Worm (Caenorhabditis elegans) whole organism, young adult: ENCODE results near the gene tlp-1.

Source experiments
- F33H1.4 ChIP-seq: fragments of 200-800 bp; sonication (Bioruptor generic); IDR thresholded peaks from 2 replicates; pipeline ENCODE4 v1.3.6; 2022; ENCODE audit warnings: missing genetic modification reagents, missing genetic modification characterization, missing compliant biosample characterization
- F39B2.1 ChIP-seq: fragments of 200-800 bp; sonication (Bioruptor generic); IDR thresholded peaks from 2 replicates; pipeline ENCODE4 v1.3.6; 2022; ENCODE audit warnings: missing genetic modification reagents, missing genetic modification characterization, missing compliant biosample characterization
- K11D2.4 ChIP-seq: fragments of 200-800 bp; sonication (Bioruptor generic); IDR thresholded peaks from 2 replicates; pipeline ENCODE4 v1.3.6; 2022; ENCODE audit warnings: missing genetic modification reagents, missing genetic modification characterization, missing compliant biosample characterization
- T07F8.4 ChIP-seq: sonication (generic microtip); optimal IDR thresholded peaks from 2 replicates; lab custom pipeline; 2016; ENCODE audit warnings: mild to moderate bottlenecking, missing genetic modification characterization, moderate library complexity, missing compliant biosample characterization
- Y79H2A.3 ChIP-seq: fragments of 200-800 bp; sonication (Bioruptor generic); conservative IDR thresholded peaks from 2 replicates; pipeline ENCODE4 v1.3.6; 2022; ENCODE audit warnings: missing genetic modification reagents, missing genetic modification characterization, missing compliant biosample characterization
- ZK185.1 ChIP-seq: sonication (generic microtip); optimal IDR thresholded peaks from 2 replicates; lab custom pipeline; 2016; ENCODE audit warnings: mild to moderate bottlenecking, missing genetic modification characterization, missing compliant biosample characterization; ENCODE audit not compliant: poor library complexity, severe bottlenecking
- aptf-3 ChIP-seq: fragments of 200-800 bp; sonication (Bioruptor generic); IDR thresholded peaks from 2 replicates; pipeline ENCODE4 v1.3.6; 2022; ENCODE audit warnings: missing genetic modification characterization, missing compliant biosample characterization
- attf-3 ChIP-seq: fragments of 200-800 bp; sonication (Bioruptor generic); conservative IDR thresholded peaks from 2 replicates; pipeline ENCODE4 v1.3.6; 2022; ENCODE audit warnings: missing genetic modification reagents, missing genetic modification characterization, missing compliant biosample characterization
- attf-5 ChIP-seq: fragments of 200-800 bp; sonication (Bioruptor generic); optimal IDR thresholded peaks from 2 replicates; lab custom pipeline; 2018; ENCODE audit warnings: mild to moderate bottlenecking, missing genetic modification characterization, missing compliant biosample characterization
- attf-6 ChIP-seq: fragments of 200-800 bp; sonication (Bioruptor generic); IDR thresholded peaks from 2 replicates; pipeline ENCODE4 v1.3.6; 2022; ENCODE audit warnings: missing genetic modification reagents, missing genetic modification characterization, missing compliant biosample characterization
- ceh-27 ChIP-seq: fragments of 200-800 bp; sonication (Bioruptor generic); optimal IDR thresholded peaks from 2 replicates; lab custom pipeline; 2018; ENCODE audit warnings: mild to moderate bottlenecking, missing genetic modification characterization, moderate library complexity, missing compliant biosample characterization
- ceh-58 ChIP-seq: fragments of 200-800 bp; sonication (Bioruptor generic); IDR thresholded peaks from 2 replicates; pipeline ENCODE4 v1.3.6; 2022; ENCODE audit warnings: missing genetic modification characterization, missing compliant biosample characterization
- die-1 ChIP-seq: sonication (generic microtip); optimal IDR thresholded peaks from 2 replicates; lab custom pipeline; 2016; ENCODE audit warnings: missing genotype, mild to moderate bottlenecking, missing genetic modification characterization, missing compliant biosample characterization
- dox-1 ChIP-seq: fragments of 200-800 bp; sonication (Bioruptor generic); IDR thresholded peaks from 2 replicates; pipeline ENCODE4 v1.3.6; 2022; ENCODE audit warnings: missing genetic modification reagents, missing genetic modification characterization, missing compliant biosample characterization
- dpff-1 ChIP-seq: sonication (generic microtip); optimal IDR thresholded peaks from 2 replicates; lab custom pipeline; 2017; ENCODE audit warnings: mild to moderate bottlenecking, missing genetic modification characterization, missing compliant biosample characterization
- egl-18 ChIP-seq: fragments of 200-800 bp; sonication (Bioruptor generic); IDR thresholded peaks from 2 replicates; pipeline ENCODE4 v1.3.6; 2022; ENCODE audit warnings: missing genetic modification reagents, missing genetic modification characterization, missing compliant biosample characterization
- gei-17 ChIP-seq: fragments of 200-800 bp; sonication (Bioruptor generic); optimal IDR thresholded peaks from 2 replicates; lab custom pipeline; 2018; ENCODE audit warnings: mild to moderate bottlenecking, missing genetic modification characterization, missing compliant biosample characterization
- hsf-1 ChIP-seq: fragments of 200-800 bp; sonication (Bioruptor generic); IDR thresholded peaks from 2 replicates; pipeline ENCODE4 v1.3.6; 2022; ENCODE audit warnings: missing genetic modification reagents, missing genetic modification characterization, missing compliant biosample characterization
- let-526 ChIP-seq: fragments of 200-800 bp; sonication (Bioruptor generic); IDR thresholded peaks from 2 replicates; pipeline ENCODE4 v1.3.6; 2022; ENCODE audit warnings: missing genetic modification reagents, missing genetic modification characterization, missing compliant biosample characterization
- let-607 ChIP-seq, 2 experiments: fragments of 200-800 bp in 1 of 2; sonication (Bioruptor generic) in 1 of 2; sonication (generic microtip) in 1 of 2; optimal IDR thresholded peaks; 2 replicates each; lab custom pipeline; 2016 to 2018; ENCODE audit warnings: mild to moderate bottlenecking in 2 of 2, missing compliant biosample characterization in 2 of 2, missing genetic modification characterization in 2 of 2, moderate library complexity in 2 of 2, missing genotype in 1 of 2
- lin-54 ChIP-seq: fragments of 200-800 bp; sonication (Bioruptor generic); optimal IDR thresholded peaks from 2 replicates; lab custom pipeline; 2018; ENCODE audit warnings: mild to moderate bottlenecking, missing genetic modification characterization, missing compliant biosample characterization
- lsy-27 ChIP-seq: sonication (generic microtip); optimal IDR thresholded peaks from 2 replicates; lab custom pipeline; 2017; ENCODE audit warnings: missing genetic modification characterization, mild to moderate bottlenecking, missing compliant biosample characterization, antibody characterized with exemption, missing genotype, borderline replicate concordance; ENCODE audit not compliant: insufficient read depth
- madf-3 ChIP-seq: fragments of 200-800 bp; sonication (Bioruptor generic); IDR thresholded peaks from 2 replicates; pipeline ENCODE4 v1.3.6; 2022; ENCODE audit warnings: missing genetic modification reagents, missing genetic modification characterization, missing compliant biosample characterization
- madf-8 ChIP-seq: fragments of 200-800 bp; sonication (Bioruptor generic); conservative IDR thresholded peaks from 2 replicates; pipeline ENCODE4 v1.3.6; 2022; ENCODE audit warnings: missing genetic modification reagents, missing genetic modification characterization, missing compliant biosample characterization
- mcd-1 ChIP-seq: fragments of 200-800 bp; sonication (Bioruptor generic); IDR thresholded peaks from 2 replicates; pipeline ENCODE4 v1.3.6; 2022; ENCODE audit warnings: missing genetic modification reagents, missing genetic modification characterization, missing compliant biosample characterization
- mel-28 ChIP-seq: sonication (generic microtip); optimal IDR thresholded peaks from 2 replicates; lab custom pipeline; 2016; ENCODE audit warnings: borderline replicate concordance, mild to moderate bottlenecking, missing genetic modification characterization, missing compliant biosample characterization
- nhr-80 ChIP-seq: sonication (generic microtip); optimal IDR thresholded peaks from 2 replicates; lab custom pipeline; 2016; ENCODE audit warnings: missing genetic modification characterization, missing compliant biosample characterization
- pbrm-1 ChIP-seq: fragments of 200-800 bp; sonication (Bioruptor generic); IDR thresholded peaks from 2 replicates; pipeline ENCODE4 v1.3.6; 2022; ENCODE audit warnings: missing genetic modification reagents, missing genetic modification characterization, missing compliant biosample characterization
- pha-4 ChIP-seq: fragments of 150-350 bp; sonication (generic microtip); optimal IDR thresholded peaks from 2 replicates; lab custom pipeline; 2014; ENCODE audit warnings: missing biosample characterization, missing genetic modification reagents, missing genetic modification characterization
- snpc-4 ChIP-seq, 5 experiments: fragments of 150-350 bp in 1 of 5; sonication (generic microtip) in 4 of 5; optimal IDR thresholded peaks; 2 replicates each; lab custom pipeline; 2014 to 2018; ENCODE audit warnings: missing genetic modification characterization in 5 of 5, missing biosample characterization in 3 of 5, antibody characterized with exemption in 2 of 5, mild to moderate bottlenecking in 2 of 5, missing compliant biosample characterization in 2 of 5, missing genotype in 2 of 5, moderate library complexity in 2 of 5, missing genetic modification reagents in 1 of 5
- unc-130 ChIP-seq: sonication (generic microtip); optimal IDR thresholded peaks from 2 replicates; lab custom pipeline; 2016; ENCODE audit warnings: missing genetic modification reagents, missing genetic modification characterization, missing compliant biosample characterization
- ztf-18 ChIP-seq: sonication (generic microtip); optimal IDR thresholded peaks from 2 replicates; lab custom pipeline; 2016; ENCODE audit warnings: missing genotype, mild to moderate bottlenecking, missing genetic modification characterization, missing compliant biosample characterization
- ztf-6 ChIP-seq: fragments of 200-800 bp; sonication (Bioruptor generic); IDR thresholded peaks from 2 replicates; pipeline ENCODE4 v1.3.6; 2022; ENCODE audit warnings: missing genetic modification reagents, missing genetic modification characterization, missing compliant biosample characterization

tlp-1 gene

ce11 chrIV:13684827-13685226 lies 19.1 kb downstream of the tlp-1 start:
- TF ChIP-seq K11D2.4 (no peak), F39B2.1 (GFP tag; lab: Robert Waterston, UW) (no peak), ceh-27 (GFP tag; lab: Kevin White, UChicago) (no peak), egl-18 (no peak), snpc-4 (GFP tag; optimal IDR thresholded peaks at IDR 0.05; lab: Kevin White, UChicago) (no peak), snpc-4 (tag; optimal IDR thresholded peaks at IDR 0.05; lab: Kevin White, UChicago) (peak in 1 of 4 experiments; percentile 73), attf-6 (GFP tag; lab: Robert Waterston, UW) (0 out of 2 replicates have a peak, but pooled peaks have one; percentile 55), gei-17 (GFP tag; lab: Kevin White, UChicago) (no peak), unc-130 (GFP tag; lab: Kevin White, UChicago) (no peak), hsf-1 (GFP tag; lab: Robert Waterston, UW) (no peak), mel-28 (no peak)

ce11 chrIV:13682733-13683132 lies 21.1 kb downstream of the tlp-1 start:
- TF ChIP-seq nhr-80 (tag; lab: Kevin White, UChicago) (peak; percentile 13), T07F8.4 (tag; lab: Kevin White, UChicago) (no peak)

- no peak for TF ChIP-seq ceh-58 (GFP tag; lab: Robert Waterston, UW)
- no peak for TF ChIP-seq madf-3 (GFP tag; lab: Robert Waterston, UW)
- TF ChIP-seq Y79H2A.3 (GFP tag; lab: Robert Waterston, UW): no peak
- TF ChIP-seq dox-1: no peak
- TF ChIP-seq pbrm-1 (GFP tag; lab: Robert Waterston, UW): no peak
- no peak for TF ChIP-seq attf-5 (GFP tag; lab: Kevin White, UChicago)
- no peak for TF ChIP-seq aptf-3 (GFP tag; lab: Robert Waterston, UW)
- no peak for TF ChIP-seq pha-4
- no peak for TF ChIP-seq ztf-6
- TF ChIP-seq ZK185.1 (tag; lab: Kevin White, UChicago): no peak
- TF ChIP-seq dpff-1 (tag; lab: Kevin White, UChicago): no peak
- no peak for TF ChIP-seq let-526 (GFP tag; lab: Robert Waterston, UW)
- TF ChIP-seq ztf-18 (tag; lab: Kevin White, UChicago): no peak
- TF ChIP-seq lin-54 (GFP tag; lab: Kevin White, UChicago): no peak
- no peak for TF ChIP-seq die-1 (tag; lab: Kevin White, UChicago)
- no peak for TF ChIP-seq mcd-1 (GFP tag; lab: Robert Waterston, UW)
- no peak for TF ChIP-seq attf-3
- TF ChIP-seq let-607 (tag; optimal IDR thresholded peaks at IDR 0.05; lab: Kevin White, UChicago): no peak
Observed at ce11 chrIV:13679495-13679894, 24.4 kb downstream of the tlp-1 start.

ce11 chrIV:13678649-13679048 lies 25.2 kb downstream of the tlp-1 start, which contains the start of gene srlf-26:
Gene srlf-26, plus strand, starts transcription at chrIV:13678949.
- TF ChIP-seq lsy-27 (tag; lab: Kevin White, UChicago) (no peak), F33H1.4 (GFP tag; lab: Robert Waterston, UW) (no peak), madf-8 (GFP tag; lab: Robert Waterston, UW) (no peak)
